Worm (Caenorhabditis elegans) whole organism, L2 larva: ENCODE results near the gene seip-1.

Experiments used
- R02D3.7 ChIP-seq: fragments of 150-350 bp; optimal IDR thresholded peaks from 2 replicates; lab custom pipeline; 2014; ENCODE audit warnings: missing biosample characterization, missing genetic modification characterization
- ZK546.5 ChIP-seq: sonication (generic microtip); optimal IDR thresholded peaks from 2 replicates; lab custom pipeline; 2017; ENCODE audit warnings: missing biosample characterization, missing genetic modification characterization
- ceh-82 ChIP-seq: fragments of 150-350 bp; optimal IDR thresholded peaks from 2 replicates; lab custom pipeline; 2014; ENCODE audit warnings: missing biosample characterization, missing genetic modification characterization
- dmd-4 ChIP-seq: sonication (generic microtip); optimal IDR thresholded peaks from 2 replicates; lab custom pipeline; 2017; ENCODE audit warnings: missing biosample characterization, missing genetic modification characterization
- elt-1 ChIP-seq: fragments of 150-350 bp; optimal IDR thresholded peaks from 2 replicates; lab custom pipeline; 2014; ENCODE audit warnings: missing biosample characterization, missing genetic modification characterization
- gmeb-1 ChIP-seq: fragments of 150-350 bp; optimal IDR thresholded peaks from 2 replicates; lab custom pipeline; 2014; ENCODE audit warnings: missing biosample characterization, missing genetic modification characterization
- lin-13 ChIP-seq: fragments of 150-350 bp; optimal IDR thresholded peaks from 2 replicates; lab custom pipeline; 2014; ENCODE audit warnings: missing biosample characterization, missing genetic modification reagents, missing genetic modification characterization
- mdl-1 ChIP-seq, 2 experiments: fragments of 150-350 bp in 1 of 2; sonication (generic microtip) in 1 of 2; optimal IDR thresholded peaks; 2 replicates each; lab custom pipeline; 2017; ENCODE audit warnings: missing biosample characterization in 2 of 2, missing genetic modification characterization in 2 of 2
- nhr-10 ChIP-seq: sonication (generic microtip); optimal IDR thresholded peaks from 2 replicates; lab custom pipeline; 2017; ENCODE audit warnings: missing biosample characterization, missing genetic modification characterization
- nhr-21 ChIP-seq: fragments of 150-350 bp; optimal IDR thresholded peaks from 2 replicates; lab custom pipeline; 2014; ENCODE audit warnings: missing biosample characterization, missing genetic modification characterization
- sma-9 ChIP-seq, 2 experiments: fragments of 150-350 bp in 1 of 2; sonication (generic microtip) in 1 of 2; optimal IDR thresholded peaks; 2 replicates each; lab custom pipeline; 2014 to 2016; ENCODE audit warnings: missing genetic modification characterization in 2 of 2, mild to moderate bottlenecking in 1 of 2, missing biosample characterization in 1 of 2, missing compliant biosample characterization in 1 of 2, missing genetic modification reagents in 1 of 2, moderate library complexity in 1 of 2
- snpc-4 ChIP-seq: fragments of 150-350 bp; optimal IDR thresholded peaks from 2 replicates; lab custom pipeline; 2014; ENCODE audit warnings: missing biosample characterization, missing genetic modification characterization
- zag-1 ChIP-seq: fragments of 150-350 bp; optimal IDR thresholded peaks from 2 replicates; lab custom pipeline; 2014; ENCODE audit warnings: missing biosample characterization, missing genetic modification characterization
- ztf-11 ChIP-seq: sonication (generic microtip); optimal IDR thresholded peaks from 2 replicates; lab custom pipeline; 2017; ENCODE audit warnings: missing biosample characterization, missing genetic modification characterization
- ztf-4 ChIP-seq: fragments of 150-350 bp; optimal IDR thresholded peaks from 2 replicates; lab custom pipeline; 2014; ENCODE audit warnings: missing biosample characterization, missing genetic modification characterization

The seip-1 gene

ce11 chrV:6007927-6008326, 45.1 kb downstream of the seip-1 start:
- TF ChIP-seq ztf-4 (tag; lab: Kevin White, UChicago) = no peak
- TF ChIP-seq nhr-10 (tag; lab: Kevin White, UChicago) = no peak
- no peak for TF ChIP-seq ceh-82 (tag; lab: Kevin White, UChicago)
- no peak for TF ChIP-seq mdl-1 (tag; optimal IDR thresholded peaks at IDR 0.05; lab: Kevin White, UChicago)
- TF ChIP-seq lin-13 (GFP tag; lab: Kevin White, UChicago) = no peak
- no peak for TF ChIP-seq ZK546.5 (tag; lab: Kevin White, UChicago)
- TF ChIP-seq snpc-4 = no peak
- TF ChIP-seq gmeb-1 (tag; lab: Kevin White, UChicago) = no peak
- TF ChIP-seq sma-9 (GFP tag; optimal IDR thresholded peaks at IDR 0.05; lab: Kevin White, UChicago) = no peak
- TF ChIP-seq sma-9 (tag; optimal IDR thresholded peaks at IDR 0.05; lab: Kevin White, UChicago) = no peak
- no peak for TF ChIP-seq ztf-11 (tag; lab: Kevin White, UChicago)
- TF ChIP-seq elt-1 (tag; lab: Kevin White, UChicago) = no peak
- no peak for TF ChIP-seq zag-1 (tag; lab: Kevin White, UChicago)
- TF ChIP-seq dmd-4 (tag; lab: Kevin White, UChicago) = no peak
- TF ChIP-seq nhr-21 (tag; lab: Kevin White, UChicago) = no peak
- TF ChIP-seq, all 48 proteins: peak for 0

- TF ChIP-seq R02D3.7 = no peak
- no peak for TF ChIP-seq elt-1 (tag; lab: Kevin White, UChicago)
- no peak for TF ChIP-seq snpc-4
Measured at ce11 chrV:6003301-6003700, 49.7 kb downstream of the seip-1 start, which contains the start of gene fos-1. Gene fos-1 (plus strand): TSS chrV:6003601.
